Worm (Caenorhabditis elegans): ENCODE results near the gene srx-87.

Gene srx-87

ce11 chrV:11534495-11535189 lies 30.0 kb upstream of the srx-87 start:
- peak; percentile 65 for TF ChIP-seq nhr-43 (tag; optimal IDR thresholded peaks at IDR 0.05; ENCODE audit: poor library complexity, severe bottlenecking)
- TF ChIP-seq mml-1 (tag; optimal IDR thresholded peaks at IDR 0.05), result no peak
- peak; percentile 24 for TF ChIP-seq nhr-23 (tag; optimal IDR thresholded peaks at IDR 0.05)
- peak; percentile 49 for TF ChIP-seq jun-1 (tag; optimal IDR thresholded peaks at IDR 0.05)
- no peak for TF ChIP-seq nhr-67 (tag; optimal IDR thresholded peaks at IDR 0.05)
- peak in 1 of 3 experiments; percentile 30 for TF ChIP-seq elt-3 (tag; optimal IDR thresholded peaks at IDR 0.05)
- no peak for TF ChIP-seq aly-2 (tag; optimal IDR thresholded peaks at IDR 0.05)
- TF ChIP-seq ama-1 (optimal IDR thresholded peaks at IDR 0.05), result no peak
- TF ChIP-seq lsy-12 (tag; optimal IDR thresholded peaks at IDR 0.05), result no peak
- peak; percentile 13 for TF ChIP-seq pha-4 (tag; optimal IDR thresholded peaks at IDR 0.05)
- no peak for TF ChIP-seq egl-27 (tag; optimal IDR thresholded peaks at IDR 0.05)
- TF ChIP-seq pqm-1 (tag; optimal IDR thresholded peaks at IDR 0.05), result peak; percentile 96
- TF ChIP-seq elt-2 (tag; optimal IDR thresholded peaks at IDR 0.05), result peak; percentile 92
- TF ChIP-seq ztf-11 (tag; optimal IDR thresholded peaks at IDR 0.05), result no peak
- TF ChIP-seq unc-39 (tag; optimal IDR thresholded peaks at IDR 0.05), result no peak
- TF ChIP-seq ZK546.5 (tag; optimal IDR thresholded peaks at IDR 0.05), result no peak
- no peak for TF ChIP-seq ceh-28 (tag; optimal IDR thresholded peaks at IDR 0.05)
- no peak for TF ChIP-seq lin-15B (tag; optimal IDR thresholded peaks at IDR 0.05)
- no peak for TF ChIP-seq ztf-4 (tag; optimal IDR thresholded peaks at IDR 0.05)
- peak; percentile 34 for TF ChIP-seq nhr-25 (tag; optimal IDR thresholded peaks at IDR 0.05)
- TF ChIP-seq sea-2 (GFP tag; optimal IDR thresholded peaks at IDR 0.05), result no peak

ce11 chrV:11535504-11536062 lies 29.1 kb upstream of the srx-87 start:
- TF ChIP-seq nhr-12 (tag; optimal IDR thresholded peaks at IDR 0.05), result no peak
- TF ChIP-seq egl-5 (tag; optimal IDR thresholded peaks at IDR 0.05), result peak; percentile 96
- peak; percentile 11 for TF ChIP-seq pha-4 (tag; optimal IDR thresholded peaks at IDR 0.05)
- peak; percentile 79 for TF ChIP-seq pqm-1 (tag; optimal IDR thresholded peaks at IDR 0.05)
- peak; percentile 14 for TF ChIP-seq nfya-1 (tag; optimal IDR thresholded peaks at IDR 0.05; ENCODE audit: insufficient read depth)
- no peak for TF ChIP-seq nhr-23 (tag; optimal IDR thresholded peaks at IDR 0.05)
- TF ChIP-seq unc-62 (GFP tag; optimal IDR thresholded peaks at IDR 0.05), result no peak
- TF ChIP-seq R02D3.7 (tag; optimal IDR thresholded peaks at IDR 0.05), result no peak
- TF ChIP-seq nhr-11 (tag; optimal IDR thresholded peaks at IDR 0.05), result peak; percentile 11
- TF ChIP-seq lin-39 (tag; optimal IDR thresholded peaks at IDR 0.05), result peak; percentile 77
- peak; percentile 77 for TF ChIP-seq elt-2 (tag; optimal IDR thresholded peaks at IDR 0.05)

ce11 chrV:11536667-11537066 lies 28.0 kb upstream of the srx-87 start:
- TF ChIP-seq mml-1 (tag; optimal IDR thresholded peaks at IDR 0.05) (no peak), lin-15B (tag; optimal IDR thresholded peaks at IDR 0.05) (no peak), tbx-2 (tag; optimal IDR thresholded peaks at IDR 0.05) (no peak), ceh-16 (tag; optimal IDR thresholded peaks at IDR 0.05) (no peak), snpc-4 (tag; optimal IDR thresholded peaks at IDR 0.05) (no peak)

- TF ChIP-seq nhr-23 (tag; optimal IDR thresholded peaks at IDR 0.05), result no peak
- TF ChIP-seq mml-1 (tag; optimal IDR thresholded peaks at IDR 0.05), result no peak
- TF ChIP-seq unc-39 (tag; optimal IDR thresholded peaks at IDR 0.05), result no peak
- TF ChIP-seq ceh-82 (tag; optimal IDR thresholded peaks at IDR 0.05), result no peak
- no peak for TF ChIP-seq fkh-2 (tag; optimal IDR thresholded peaks at IDR 0.05)
- no peak for TF ChIP-seq egl-27 (tag; optimal IDR thresholded peaks at IDR 0.05)
- TF ChIP-seq fos-1 (tag; optimal IDR thresholded peaks at IDR 0.05), result no peak
- no peak for TF ChIP-seq nhr-67 (tag; optimal IDR thresholded peaks at IDR 0.05)
- no peak for TF ChIP-seq elt-1 (tag; optimal IDR thresholded peaks at IDR 0.05)
- no peak for TF ChIP-seq zag-1 (tag; optimal IDR thresholded peaks at IDR 0.05)
- no peak for TF ChIP-seq unc-62 (GFP tag; optimal IDR thresholded peaks at IDR 0.05)
- TF ChIP-seq fkh-10 (GFP tag; optimal IDR thresholded peaks at IDR 0.05), result no peak
- no peak for TF ChIP-seq R02D3.7 (tag; optimal IDR thresholded peaks at IDR 0.05)
- no peak for TF ChIP-seq jun-1 (tag; optimal IDR thresholded peaks at IDR 0.05)
- TF ChIP-seq lsy-12 (tag; optimal IDR thresholded peaks at IDR 0.05), result no peak
- TF ChIP-seq mdl-1 (tag; optimal IDR thresholded peaks at IDR 0.05), result no peak
- TF ChIP-seq hmg-11 (tag; optimal IDR thresholded peaks at IDR 0.05), result no peak
- TF ChIP-seq ama-1 (optimal IDR thresholded peaks at IDR 0.05), result no peak
These were observed 25.2 kb upstream of the srx-87 start for ce11 chrV:11539502-11539901.

All from whole organism, L3 larva.